Fruit fly (Drosophila melanogaster) whole organism, embryonic: ENCODE results near the gene CG5180.

ENCODE experiments used
- Abd-B ChIP-seq: fragments of 200-800 bp; sonication (Bioruptor generic); optimal IDR thresholded peaks from 2 replicates; lab custom pipeline; 2018; ENCODE audit warnings: missing biosample characterization, mild to moderate bottlenecking, missing genetic modification characterization, moderate library complexity
- Atf6 ChIP-seq: fragments of 200-800 bp; sonication (Bioruptor generic); IDR thresholded peaks from 2 replicates; pipeline ENCODE4 v1.3.6; 2022; ENCODE audit warnings: missing biosample characterization, missing genetic modification characterization
- C15 ChIP-seq: fragments of 200-800 bp; sonication (Bioruptor generic); IDR thresholded peaks from 3 replicates; pipeline ENCODE4 v1.3.6; 2022; ENCODE audit warnings: missing biosample characterization, missing genetic modification characterization
- CG1024 ChIP-seq: fragments of 200-800 bp; sonication (Bioruptor generic); IDR thresholded peaks from 2 replicates; pipeline ENCODE4 v1.3.6; 2022; ENCODE audit warnings: missing biosample characterization, missing genetic modification characterization
- CG11456 ChIP-seq: fragments of 200-800 bp; sonication (Bioruptor generic); IDR thresholded peaks from 3 replicates; pipeline ENCODE4 v1.3.6; 2022; ENCODE audit warnings: missing biosample characterization, missing genetic modification characterization
- CG11696 ChIP-seq: fragments of 200-800 bp; sonication (Bioruptor generic); IDR thresholded peaks from 2 replicates; pipeline ENCODE4 v1.3.6; 2022; ENCODE audit warnings: missing biosample characterization, missing genetic modification characterization
- CG12391 ChIP-seq: fragments of 200-800 bp; sonication (Bioruptor generic); optimal IDR thresholded peaks from 3 replicates; lab custom pipeline; 2018; ENCODE audit warnings: missing biosample characterization, mild to moderate bottlenecking, missing genetic modification characterization, moderate library complexity
- CG14441 ChIP-seq: fragments of 200-800 bp; sonication (Bioruptor generic); IDR thresholded peaks from 2 replicates; pipeline ENCODE4 v1.3.6; 2022; ENCODE audit warnings: missing biosample characterization, missing genetic modification characterization
- CG14667 ChIP-seq: fragments of 200-800 bp; sonication (Bioruptor generic); IDR thresholded peaks from 2 replicates; pipeline ENCODE4 v1.3.6; 2022; ENCODE audit warnings: missing biosample characterization, missing genetic modification characterization
- CG15601 ChIP-seq: fragments of 200-800 bp; sonication (Bioruptor generic); optimal IDR thresholded peaks from 3 replicates; lab custom pipeline; 2019; ENCODE audit warnings: missing biosample characterization, mild to moderate bottlenecking, missing genetic modification characterization, moderate library complexity
- CG1602 ChIP-seq: fragments of 200-800 bp; sonication (Bioruptor generic); optimal IDR thresholded peaks from 3 replicates; lab custom pipeline; 2016; ENCODE audit warnings: missing biosample characterization, missing genetic modification characterization
- CG16813 ChIP-seq: fragments of 200-800 bp; sonication (Bioruptor generic); IDR thresholded peaks from 3 replicates; pipeline ENCODE4 v1.3.6; 2022; ENCODE audit warnings: missing biosample characterization, missing genetic modification characterization; ENCODE audit not compliant: partially characterized antibody
- CG2712 ChIP-seq: fragments of 200-800 bp; optimal IDR thresholded peaks from 3 replicates; lab custom pipeline; 2019; ENCODE audit warnings: missing biosample characterization, mild to moderate bottlenecking, missing genetic modification characterization, moderate library complexity
- CG3726 ChIP-seq: fragments of 200-800 bp; sonication (Bioruptor generic); IDR thresholded peaks from 3 replicates; pipeline ENCODE4, ENCODE4 v1.3.6; 2022; ENCODE audit warnings: missing biosample characterization, missing genetic modification characterization
- CG42726 ChIP-seq: fragments of 200-800 bp; sonication (Bioruptor generic); IDR thresholded peaks from 2 replicates; pipeline ENCODE4 v1.3.6; 2022; ENCODE audit warnings: missing biosample characterization, missing genetic modification characterization; ENCODE audit not compliant: partially characterized antibody
- CG4820 ChIP-seq: fragments of 200-800 bp; sonication (Bioruptor generic); optimal IDR thresholded peaks from 3 replicates; lab custom pipeline; 2016; ENCODE audit warnings: missing biosample characterization, missing genetic modification characterization
- CG6175 ChIP-seq: fragments of 200-800 bp; sonication (Bioruptor generic); IDR thresholded peaks from 3 replicates; pipeline ENCODE4 v1.3.6; 2022; ENCODE audit warnings: missing biosample characterization, missing genetic modification characterization
- Chrac-16 ChIP-seq: fragments of 200-800 bp; sonication (Bioruptor generic); optimal IDR thresholded peaks from 3 replicates; lab custom pipeline; 2016; ENCODE audit warnings: missing biosample characterization, missing genetic modification characterization
- E2f2 ChIP-seq: fragments of 200-800 bp; sonication (Bioruptor generic); IDR thresholded peaks from 2 replicates; pipeline ENCODE4 v1.3.6; 2022; ENCODE audit warnings: missing biosample characterization, missing genetic modification characterization
- MTF-1 ChIP-seq: fragments of 200-800 bp; sonication (Bioruptor generic); optimal IDR thresholded peaks from 2 replicates; lab custom pipeline; 2018; ENCODE audit warnings: missing biosample characterization, mild to moderate bottlenecking, missing genetic modification characterization, borderline replicate concordance
- NFAT ChIP-seq: fragments of 200-800 bp; sonication (Bioruptor generic); IDR thresholded peaks from 2 replicates; pipeline ENCODE4 v1.3.6; 2022; ENCODE audit warnings: missing biosample characterization, missing genetic modification characterization
- NfI ChIP-seq: fragments of 200-800 bp; sonication (Bioruptor generic); optimal IDR thresholded peaks from 3 replicates; lab custom pipeline; 2018; ENCODE audit warnings: missing biosample characterization, mild to moderate bottlenecking, missing genetic modification characterization, moderate library complexity
- Six4 ChIP-seq: fragments of 200-800 bp; sonication (Bioruptor generic); optimal IDR thresholded peaks from 2 replicates; lab custom pipeline; 2016; ENCODE audit warnings: missing biosample characterization, missing genetic modification characterization
- Taf1 ChIP-seq: fragments of 200-800 bp; sonication (Bioruptor generic); IDR thresholded peaks from 2 replicates; pipeline ENCODE4 v1.3.6; 2022; ENCODE audit warnings: missing biosample characterization, missing genetic modification characterization
- Trl ChIP-seq, 3 experiments: fragments of >200 bp in 2 of 3; fragments of 200-800 bp in 1 of 3; sonication (Bioruptor generic) in 1 of 3; optimal IDR thresholded peaks; 2 replicates in 1 of 3; 3 replicates in 2 of 3; lab custom pipeline; 2016 to 2017; ENCODE audit warnings: missing biosample characterization in 1 of 3, missing genetic modification characterization in 1 of 3
- ash1 ChIP-seq: fragments of 200-800 bp; sonication (Bioruptor generic); optimal IDR thresholded peaks from 2 replicates; lab custom pipeline; 2018; ENCODE audit warnings: missing biosample characterization, mild to moderate bottlenecking, missing genetic modification characterization
- bigmax ChIP-seq: fragments of 200-800 bp; sonication (Bioruptor generic); optimal IDR thresholded peaks from 2 replicates; lab custom pipeline; 2018; ENCODE audit warnings: missing biosample characterization, mild to moderate bottlenecking, missing genetic modification characterization
- bsh ChIP-seq, 2 experiments: fragments of 200-800 bp; sonication (Bioruptor generic); optimal IDR thresholded peaks; 2 replicates each; lab custom pipeline; 2017 to 2018; ENCODE audit warnings: mild to moderate bottlenecking in 2 of 2, missing biosample characterization in 2 of 2, missing genetic modification characterization in 2 of 2, moderate library complexity in 1 of 2
- cato ChIP-seq: fragments of 200-800 bp; sonication (Bioruptor generic); optimal IDR thresholded peaks from 2 replicates; lab custom pipeline; 2016; ENCODE audit warnings: missing biosample characterization, missing genetic modification characterization, borderline replicate concordance
- cwo ChIP-seq: fragments of 200-800 bp; sonication (Bioruptor generic); optimal IDR thresholded peaks from 3 replicates; lab custom pipeline; 2017; ENCODE audit warnings: missing biosample characterization, missing genetic modification characterization, mild to moderate bottlenecking, moderate library complexity, missing genetic modification reagents
- dimm ChIP-seq: fragments of 200-800 bp; sonication (Bioruptor generic); IDR thresholded peaks from 2 replicates; pipeline ENCODE4 v1.3.6; 2022; ENCODE audit warnings: missing biosample characterization, missing genetic modification characterization
- ems ChIP-seq: fragments of 200-800 bp; sonication (Bioruptor generic); optimal IDR thresholded peaks from 3 replicates; lab custom pipeline; 2016; ENCODE audit warnings: missing biosample characterization, missing genetic modification characterization
- eve ChIP-seq, 2 experiments: fragments of >200 bp; optimal IDR thresholded peaks; 2 replicates each; lab custom pipeline; 2017; ENCODE audit warnings: missing biosample characterization in 2 of 2, missing genetic modification characterization in 2 of 2
- grn ChIP-seq: fragments of 200-800 bp; sonication (Bioruptor generic); optimal IDR thresholded peaks from 3 replicates; lab custom pipeline; 2017; ENCODE audit warnings: missing biosample characterization, missing genetic modification characterization
- nerfin-1 ChIP-seq: fragments of 200-800 bp; sonication (Bioruptor generic); optimal IDR thresholded peaks from 3 replicates; lab custom pipeline; 2019; ENCODE audit warnings: missing biosample characterization, mild to moderate bottlenecking, missing genetic modification characterization, moderate library complexity
- p53 ChIP-seq: fragments of 200-800 bp; sonication (Bioruptor generic); optimal IDR thresholded peaks from 2 replicates; lab custom pipeline; 2016; ENCODE audit warnings: missing biosample characterization, missing genetic modification characterization
- sqz ChIP-seq: fragments of 200-800 bp; sonication (Bioruptor generic); optimal IDR thresholded peaks from 3 replicates; lab custom pipeline; 2018; ENCODE audit warnings: missing biosample characterization, mild to moderate bottlenecking, missing genetic modification characterization
- tx ChIP-seq: fragments of 200-800 bp; sonication (Bioruptor generic); optimal IDR thresholded peaks from 2 replicates; lab custom pipeline; 2016; ENCODE audit warnings: missing biosample characterization, missing genetic modification characterization
- vvl ChIP-seq: fragments of 200-800 bp; sonication (Bioruptor generic); IDR thresholded peaks from 2 replicates; pipeline ENCODE4 v1.3.6; 2022; ENCODE audit warnings: missing biosample characterization, missing genetic modification characterization
- wdn ChIP-seq: fragments of 200-800 bp; sonication (Bioruptor generic); IDR thresholded peaks from 2 replicates; pipeline ENCODE4 v1.3.6; 2022; ENCODE audit warnings: missing biosample characterization, missing genetic modification characterization
- wor ChIP-seq: fragments of 200-800 bp; sonication (Bioruptor generic); IDR thresholded peaks from 2 replicates; pipeline ENCODE4 v1.3.6; 2022; ENCODE audit warnings: missing biosample characterization, missing genetic modification characterization
- zf30C ChIP-seq: fragments of 200-800 bp; sonication (Bioruptor generic); optimal IDR thresholded peaks from 3 replicates; lab custom pipeline; 2018; ENCODE audit warnings: missing biosample characterization, mild to moderate bottlenecking, missing genetic modification characterization

Gene CG5180

DNA sequence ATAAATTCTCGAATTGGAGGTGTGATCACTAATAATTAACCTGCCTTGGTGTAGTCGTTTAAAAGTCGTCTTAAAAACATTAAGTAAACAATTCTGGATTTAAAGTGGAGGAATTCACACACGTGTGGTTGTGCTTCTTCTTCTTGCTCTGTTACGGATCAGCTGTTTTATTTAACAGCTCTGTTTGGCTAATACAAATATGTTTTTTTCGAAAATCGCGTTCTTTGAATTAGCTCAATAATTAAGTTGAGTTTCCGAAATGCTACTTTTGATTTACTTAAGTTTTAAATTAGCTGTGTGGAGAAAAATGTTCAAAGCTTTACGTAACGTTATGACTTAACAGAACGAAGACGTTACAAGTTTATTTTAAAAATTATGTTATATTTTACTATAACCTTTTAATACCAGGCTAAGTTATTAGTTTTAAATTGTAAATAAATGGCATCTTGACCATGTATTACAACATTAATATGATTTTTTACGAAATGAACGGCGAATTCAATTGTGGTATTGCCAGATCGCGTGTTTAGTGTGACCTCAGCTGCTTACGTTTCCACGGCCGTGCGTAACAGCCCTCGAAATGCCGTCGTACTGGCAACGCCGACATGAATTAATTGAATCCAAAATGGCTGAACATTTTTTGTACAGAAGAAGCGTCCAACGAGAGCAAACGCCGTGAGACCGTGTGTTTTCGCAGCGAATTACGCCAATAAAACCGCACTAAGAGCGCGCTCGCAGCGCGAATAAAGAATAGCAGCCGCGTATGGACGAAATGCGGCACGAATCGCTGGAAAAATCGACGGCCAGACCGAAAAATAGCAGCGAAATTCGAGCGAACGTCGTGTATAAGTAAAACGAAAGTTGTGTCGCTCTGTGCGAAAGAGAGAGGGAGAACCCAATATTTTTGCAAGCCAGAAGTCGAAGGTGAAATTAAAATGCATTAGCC, 35.1 kb downstream of the CG5180 start, which contains the start of the genes Pus1 and bon (continued):
- TF ChIP-seq CG4820 (GFP tag; lab: Kevin White, UChicago) (no peak), sqz (peak; percentile 76), C15 (GFP tag; lab: Robert Waterston, UW) (no peak), nerfin-1 (peak; percentile 90), tx (GFP tag; lab: Kevin White, UChicago) (peak; percentile 33), CG1602 (GFP tag; lab: Kevin White, UChicago) (no peak)

DNA sequence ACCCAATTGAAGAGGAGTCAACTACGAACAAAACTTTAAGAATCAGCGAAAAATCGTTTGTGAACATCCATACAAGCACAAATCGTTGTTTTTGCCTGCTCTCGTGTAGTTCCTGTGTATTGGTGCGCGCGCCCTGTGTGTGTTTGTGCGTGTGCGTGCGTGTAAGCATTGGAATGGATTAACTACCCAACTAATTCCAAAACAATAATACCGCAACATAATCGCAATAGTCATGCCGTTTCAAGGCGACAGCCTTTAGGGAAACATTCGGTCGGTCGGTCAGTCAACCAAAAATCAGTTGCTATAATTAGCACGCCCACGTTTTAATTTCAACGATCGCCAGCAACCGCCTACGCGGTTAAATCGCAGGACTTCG, 35.7 kb downstream of the CG5180 start:
- TF ChIP-seq Taf1 (GFP tag; lab: Robert Waterston, UW): 0 out of 2 replicates have a peak, but pooled peaks have one; percentile 15
- TF ChIP-seq CG42726 (GFP tag; lab: Robert Waterston, UW): 0 out of 2 replicates have a peak, but pooled peaks have one; percentile 4
- no peak for TF ChIP-seq NfI
- TF ChIP-seq CG16813 (GFP tag; lab: Robert Waterston, UW): 0 out of 3 replicates have a peak, but pooled peaks have one; percentile 25
- TF ChIP-seq nerfin-1: peak; percentile 84
- TF ChIP-seq Atf6 (GFP tag; lab: Robert Waterston, UW): 0 out of 2 replicates have a peak, but pooled peaks have one; percentile 3
- peak; percentile 5 for TF ChIP-seq p53 (GFP tag; lab: Kevin White, UChicago)
- TF ChIP-seq wdn (GFP tag; lab: Robert Waterston, UW): no peak
- TF ChIP-seq CG14441 (GFP tag; lab: Robert Waterston, UW): no peak
- no peak for TF ChIP-seq cato (GFP tag; lab: Kevin White, UChicago)
- no peak for TF ChIP-seq ash1 (GFP tag; lab: Kevin White, UChicago)
- TF ChIP-seq Trl (optimal IDR thresholded peaks at IDR 0.05; lab: Kevin White, UChicago): peak in 1 of 2 experiments; percentile 13
- no peak for TF ChIP-seq Trl (GFP tag; optimal IDR thresholded peaks at IDR 0.05; lab: Kevin White, UChicago)
- no peak for TF ChIP-seq dimm (GFP tag; lab: Robert Waterston, UW)
- no peak for TF ChIP-seq cwo
- TF ChIP-seq CG15601 (tag; lab: Kevin White, UChicago): no peak

DNA sequence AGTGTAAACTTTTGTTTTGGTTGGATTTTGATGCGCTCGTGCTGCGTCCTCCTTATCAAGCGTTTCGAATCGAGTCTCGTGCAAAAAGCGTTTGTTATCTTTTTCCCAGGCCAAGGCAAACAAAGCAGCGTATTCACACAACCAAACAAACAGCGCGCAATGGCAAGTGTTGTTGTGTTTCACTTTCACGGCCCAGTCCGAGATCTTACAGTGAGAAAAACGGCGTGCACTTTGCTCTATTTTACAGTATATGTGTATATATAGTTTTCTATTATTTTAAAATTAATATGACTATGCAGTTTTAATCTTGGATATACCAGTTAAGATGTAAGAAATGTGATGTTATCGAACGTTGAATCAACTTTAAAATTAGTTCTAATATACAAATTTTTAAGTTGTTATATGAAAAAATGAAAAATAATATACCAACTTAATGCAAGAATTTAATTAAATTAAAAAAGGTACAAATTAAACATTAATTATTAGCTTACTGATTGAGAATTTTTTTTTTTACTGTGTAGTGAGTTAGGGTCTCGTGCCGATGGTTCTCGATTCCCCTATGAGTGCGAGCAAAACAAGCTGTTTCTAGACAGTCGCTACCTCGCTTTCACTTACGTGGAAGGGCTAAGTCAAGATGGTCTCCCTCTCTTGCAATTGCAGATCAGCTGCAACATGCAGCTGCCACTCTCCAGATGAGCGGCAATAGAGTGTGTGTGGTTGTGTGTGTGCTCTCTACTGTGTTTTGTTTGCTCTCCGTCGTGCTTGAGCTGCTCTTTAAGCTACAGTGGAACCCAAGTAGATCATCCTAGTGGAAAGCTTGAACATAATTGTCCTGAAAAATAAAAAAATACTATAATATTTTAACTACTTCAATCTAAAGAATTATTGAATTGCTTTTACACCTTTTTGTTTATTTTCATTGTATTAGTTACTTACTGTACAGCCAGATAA, 36.7 kb downstream of the CG5180 start:
- peak; percentile 49; the same call in 1 of the 2 replicates for TF ChIP-seq CG1024 (GFP tag; lab: Robert Waterston, UW)
- TF ChIP-seq Six4 (GFP tag; lab: Kevin White, UChicago): peak; percentile 91
- TF ChIP-seq CG6175 (GFP tag; lab: Robert Waterston, UW): peak; percentile 7; the same call in 1 of the 3 replicates
- TF ChIP-seq CG2712: peak; percentile 98
- TF ChIP-seq CG3726 (GFP tag; lab: Robert Waterston, UW): peak; percentile 52; the same call in 2 of the 3 replicates
- peak; percentile 96 for TF ChIP-seq CG12391 (tag; lab: Kevin White, UChicago)
- TF ChIP-seq Chrac-16: peak; percentile 68
- TF ChIP-seq bigmax (GFP tag; lab: Kevin White, UChicago): no peak
- TF ChIP-seq CG14667 (GFP tag; lab: Robert Waterston, UW): peak; percentile 79
- TF ChIP-seq CG11456 (GFP tag; lab: Robert Waterston, UW): peak; percentile 71
- TF ChIP-seq CG1602 (GFP tag; lab: Kevin White, UChicago): peak; percentile 86
- no peak for TF ChIP-seq eve (GFP tag; optimal IDR thresholded peaks at IDR 0.05; lab: Kevin White, UChicago)
- peak; percentile 93 for TF ChIP-seq zf30C (GFP tag; lab: Kevin White, UChicago)
- TF ChIP-seq grn: no peak
- TF ChIP-seq NFAT (GFP tag; lab: Robert Waterston, UW): 0 out of 2 replicates have a peak, but pooled peaks have one; percentile 8
- peak; percentile 86 for TF ChIP-seq wor (GFP tag; lab: Robert Waterston, UW)
- TF ChIP-seq vvl: peak; percentile 86
- 0 out of 2 replicates have a peak, but pooled peaks have one; percentile 23 for TF ChIP-seq CG11696 (GFP tag; lab: Robert Waterston, UW)
- TF ChIP-seq ems (GFP tag; lab: Kevin White, UChicago): no peak
- peak; percentile 45 for TF ChIP-seq MTF-1 (GFP tag; lab: Kevin White, UChicago)
- TF ChIP-seq bsh (GFP tag; optimal IDR thresholded peaks at IDR 0.05; lab: Kevin White, UChicago): peak; percentile 79 to 95
- TF ChIP-seq Abd-B (GFP tag; lab: Kevin White, UChicago): peak; percentile 92
- TF ChIP-seq E2f2: peak; percentile 53; the same call in 1 of the 2 replicates
